Worm (Caenorhabditis elegans): ENCODE results near the gene ZK1290.10.

DNA sequence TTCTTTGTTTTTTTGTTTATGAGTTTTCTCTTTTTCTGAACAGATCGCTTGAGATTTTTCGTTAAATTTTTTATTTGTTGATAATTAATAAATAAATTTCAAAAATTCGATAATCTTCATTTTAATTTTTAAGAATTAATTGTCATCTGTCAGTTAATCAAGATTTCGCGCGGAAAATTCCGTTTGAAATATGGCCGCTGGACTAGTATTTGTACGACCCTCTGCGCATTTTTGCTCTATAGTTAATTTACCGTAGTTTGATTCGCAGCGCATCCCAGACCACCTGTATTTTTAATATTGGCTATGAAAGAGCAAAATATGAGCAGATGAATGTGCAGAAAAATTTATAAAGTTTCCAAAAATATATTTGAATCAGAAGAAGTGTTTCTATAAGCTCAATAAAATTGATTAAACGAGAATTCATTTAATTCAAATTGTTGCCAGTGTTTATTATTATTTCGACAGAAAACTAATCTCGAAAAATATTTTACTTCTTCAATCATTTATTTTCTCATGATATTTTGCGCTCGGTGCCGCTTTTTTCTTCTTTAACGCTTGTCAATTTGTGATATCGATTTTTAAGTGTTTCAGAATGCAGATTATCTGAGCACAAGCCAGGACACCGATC, 16.0 kb downstream of the ZK1290.10 start, which contains the start of gene nfi-1:
- no peak for TF ChIP-seq hnd-1 (tag; optimal IDR thresholded peaks at IDR 0.05)
- no peak for TF ChIP-seq ama-1 (optimal IDR thresholded peaks at IDR 0.05)
- no peak for TF ChIP-seq pes-1 (GFP tag; IDR thresholded peaks at IDR 0.05)
- no peak for TF ChIP-seq hmbx-1 (tag; optimal IDR thresholded peaks at IDR 0.05)
- no peak for TF ChIP-seq ceh-36 (tag; optimal IDR thresholded peaks at IDR 0.05)
- no peak for TF ChIP-seq hmg-4 (GFP tag; optimal IDR thresholded peaks at IDR 0.05)
- TF ChIP-seq tra-4 (tag; optimal IDR thresholded peaks at IDR 0.05): no peak
- TF ChIP-seq aly-1 (tag; optimal IDR thresholded peaks at IDR 0.05): no peak
- TF ChIP-seq B0310.2 (tag; optimal IDR thresholded peaks at IDR 0.05): no peak
- no peak for TF ChIP-seq ceh-13 (GFP tag; optimal IDR thresholded peaks at IDR 0.05)
- no peak for TF ChIP-seq scrt-1 (GFP tag; IDR thresholded peaks at IDR 0.05)
- TF ChIP-seq tbx-37 (GFP tag; conservative IDR thresholded peaks at IDR 0.05): no peak
- TF ChIP-seq flt-1 (GFP tag; IDR thresholded peaks at IDR 0.05): no peak
- no peak for TF ChIP-seq ets-7 (tag; optimal IDR thresholded peaks at IDR 0.05)
